Worm (Caenorhabditis elegans) whole organism, midembryonic: ENCODE results near the gene Y39B6A.13.

Experiments
- T22C8.4 ChIP-seq: fragments of 200-800 bp; sonication (Bioruptor generic); IDR thresholded peaks from 2 replicates; pipeline ENCODE4 v1.3.6; 2022; ENCODE audit warnings: missing genetic modification characterization, missing compliant biosample characterization
- cog-1 ChIP-seq: sonication (generic microtip); optimal IDR thresholded peaks from 2 replicates; lab custom pipeline; 2016; ENCODE audit warnings: missing genetic modification characterization, missing compliant biosample characterization
- flt-1 ChIP-seq: fragments of 200-800 bp; sonication (Bioruptor generic); IDR thresholded peaks from 2 replicates; pipeline ENCODE4 v1.3.6; 2022; ENCODE audit warnings: missing genetic modification characterization, missing compliant biosample characterization
- med-1 ChIP-seq: sonication (generic microtip); optimal IDR thresholded peaks from 2 replicates; lab custom pipeline; 2017; ENCODE audit warnings: missing genetic modification characterization, mild to moderate bottlenecking, missing compliant biosample characterization, antibody characterized with exemption, missing genetic modification reagents; ENCODE audit not compliant: insufficient read depth
- ref-1 ChIP-seq: fragments of 200-800 bp; sonication (Bioruptor generic); conservative IDR thresholded peaks from 2 replicates; pipeline ENCODE4 v1.3.6; 2022; ENCODE audit warnings: missing genetic modification reagents, missing genetic modification characterization, missing compliant biosample characterization
- tab-1 ChIP-seq: fragments of 200-800 bp; sonication (Bioruptor generic); IDR thresholded peaks from 2 replicates; pipeline ENCODE4 v1.3.6; 2022; ENCODE audit warnings: missing genetic modification characterization, missing compliant biosample characterization
- ztf-23 ChIP-seq: fragments of 200-800 bp; sonication (Bioruptor generic); IDR thresholded peaks from 2 replicates; pipeline ENCODE4 v1.3.6; 2022; ENCODE audit warnings: missing genetic modification reagents, missing genetic modification characterization, missing compliant biosample characterization
- ztf-29 ChIP-seq: fragments of 200-800 bp; sonication (Bioruptor generic); IDR thresholded peaks from 2 replicates; pipeline ENCODE4 v1.3.6; 2022; ENCODE audit warnings: missing genetic modification reagents, missing genetic modification characterization, missing compliant biosample characterization

Gene Y39B6A.13

DNA sequence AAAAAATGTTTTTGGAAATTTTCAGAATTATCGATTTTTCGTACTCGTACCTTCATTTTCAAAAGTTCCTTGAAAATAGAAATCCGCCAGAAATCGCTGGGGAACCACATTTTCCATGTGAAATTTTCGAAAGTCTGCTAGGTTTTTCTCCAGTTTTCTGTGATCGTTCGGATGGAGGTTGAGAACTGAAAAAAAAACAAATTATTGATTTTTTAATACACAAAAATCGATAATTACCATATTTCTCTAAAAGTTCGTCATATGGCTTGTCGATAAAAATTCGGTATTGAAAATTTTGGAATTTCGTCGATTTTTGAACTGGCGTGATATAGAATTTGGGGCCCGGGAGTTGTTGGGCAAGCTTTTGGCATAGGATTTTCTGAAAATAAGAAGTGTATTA is 42.4 kb downstream of the Y39B6A.13 start:
- peak; percentile 6; the same call in 1 of the 2 replicates for TF ChIP-seq T22C8.4 (GFP tag; lab: Robert Waterston, UW)
- TF ChIP-seq tab-1, result no peak
- TF ChIP-seq flt-1 (GFP tag; lab: Robert Waterston, UW), result no peak
- TF ChIP-seq cog-1 (tag; lab: Kevin White, UChicago), result no peak
- TF ChIP-seq ztf-23 (GFP tag; lab: Robert Waterston, UW), result no peak
- no peak for TF ChIP-seq ref-1 (GFP tag; lab: Robert Waterston, UW)

DNA sequence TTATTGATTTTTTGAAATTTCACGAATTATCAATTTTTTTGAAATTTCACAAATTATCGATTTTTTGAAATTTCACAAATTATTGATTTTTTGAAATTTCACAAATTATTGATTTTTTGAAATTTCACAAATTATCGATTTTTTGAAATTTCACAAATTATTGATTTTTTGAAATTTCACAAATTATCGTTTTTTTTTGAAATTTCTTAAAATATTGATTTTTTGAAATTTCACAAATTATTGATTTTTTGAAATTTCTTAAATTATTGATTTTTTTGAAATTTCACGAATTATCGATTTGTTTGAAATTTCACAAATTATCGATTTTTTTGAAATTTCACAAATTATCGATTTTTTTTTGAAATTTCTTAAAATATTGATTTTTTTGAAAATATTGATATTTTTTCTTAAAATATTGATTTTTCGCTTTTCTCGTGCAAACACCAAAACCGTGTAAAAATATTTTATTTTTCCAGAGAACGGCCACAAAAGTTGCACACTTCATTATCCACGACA is 43.0 kb downstream of the Y39B6A.13 start:
- TF ChIP-seq T22C8.4 (GFP tag; lab: Robert Waterston, UW), result peak; percentile 92

DNA sequence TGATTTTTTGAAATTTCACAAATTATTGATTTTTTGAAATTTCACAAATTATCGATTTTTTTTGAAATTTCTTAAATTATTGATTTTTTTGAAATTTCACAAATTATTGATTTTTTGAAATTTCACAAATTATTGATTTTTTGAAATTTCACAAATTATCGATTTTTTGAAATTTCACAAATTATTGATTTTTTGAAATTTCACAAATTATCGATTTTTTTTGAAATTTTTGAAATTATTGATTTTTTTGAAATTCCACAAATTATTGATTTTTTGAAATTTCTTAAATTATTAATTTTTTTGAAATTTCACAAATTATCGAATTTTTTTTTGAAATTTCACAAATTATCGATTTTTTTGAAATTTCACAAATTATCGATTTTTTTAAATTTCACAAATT is 44.1 kb downstream of the Y39B6A.13 start:
- peak; percentile 92 for TF ChIP-seq T22C8.4 (GFP tag; lab: Robert Waterston, UW)

DNA sequence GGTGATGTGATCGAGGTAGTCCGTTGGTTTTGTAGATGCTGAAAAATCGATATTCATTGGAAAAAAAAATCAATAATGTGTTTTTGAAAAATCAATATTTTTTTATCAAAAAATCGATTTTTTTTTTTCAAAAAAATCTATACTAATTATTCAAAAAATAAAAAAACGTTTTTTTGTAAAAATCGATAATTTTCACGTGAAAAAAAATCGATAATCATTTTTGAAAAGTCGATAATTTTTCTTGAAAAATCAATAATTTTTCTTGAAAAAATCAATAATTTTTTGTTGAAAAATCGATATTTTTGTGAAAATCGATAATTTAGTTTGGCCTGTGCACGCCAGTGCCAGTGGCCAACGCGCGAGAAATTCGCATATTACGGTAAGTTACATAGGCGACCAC is 46.1 kb downstream of the Y39B6A.13 start:
- TF ChIP-seq ztf-23 (GFP tag; lab: Robert Waterston, UW), result no peak
- TF ChIP-seq T22C8.4 (GFP tag; lab: Robert Waterston, UW), result peak; percentile 85
- no peak for TF ChIP-seq med-1 (GFP tag; lab: Kevin White, UChicago)
- TF ChIP-seq flt-1 (GFP tag; lab: Robert Waterston, UW), result no peak
- TF ChIP-seq ztf-29 (GFP tag; lab: Robert Waterston, UW), result no peak
- TF ChIP-seq ref-1 (GFP tag; lab: Robert Waterston, UW), result no peak

DNA sequence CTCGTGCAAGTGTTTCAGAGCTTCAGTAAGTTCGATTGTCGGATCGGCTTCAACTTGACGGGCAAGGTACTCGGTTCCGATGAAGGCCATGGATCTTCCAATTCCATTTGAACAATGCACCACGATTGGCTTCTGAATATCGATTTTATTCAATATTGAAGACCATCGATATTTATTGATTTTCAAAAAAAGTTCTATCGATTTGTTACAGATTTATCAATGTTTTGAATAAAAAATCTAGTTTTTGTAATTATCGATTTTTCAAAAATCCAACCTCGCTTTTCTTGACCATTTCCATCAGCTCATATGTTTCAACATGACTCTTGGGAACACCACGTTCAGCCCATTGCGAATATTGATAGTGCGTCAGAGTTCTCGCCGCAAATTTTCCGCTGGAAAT is 50.3 kb downstream of the Y39B6A.13 start:
- TF ChIP-seq T22C8.4 (GFP tag; lab: Robert Waterston, UW) (0 out of 2 replicates have a peak, but pooled peaks have one; percentile 7), ztf-29 (GFP tag; lab: Robert Waterston, UW) (no peak)
